Worm (Caenorhabditis elegans): ENCODE data around the gene T09B9.1.

The T09B9.1 gene

ce11 chrX:9756971-9757370 lies at the start of gene T09B9.1:
Gene T09B9.1 (plus strand): TSS chrX:9757271.
- TF ChIP-seq vab-7 (GFP tag; IDR thresholded peaks at IDR 0.05): no peak
- TF ChIP-seq Y105C5A.15 (GFP tag; IDR thresholded peaks at IDR 0.05): no peak
- no peak for TF ChIP-seq R02D3.7 (tag; optimal IDR thresholded peaks at IDR 0.05)
- no peak for TF ChIP-seq hlh-30 (tag; optimal IDR thresholded peaks at IDR 0.05; ENCODE audit: insufficient read depth)
- TF ChIP-seq jun-1 (tag; optimal IDR thresholded peaks at IDR 0.05): no peak
- TF ChIP-seq zip-11 (GFP tag; IDR thresholded peaks at IDR 0.05): no peak
- no peak for TF ChIP-seq tra-1 (GFP tag; IDR thresholded peaks at IDR 0.05)
- TF ChIP-seq mes-2 (tag; optimal IDR thresholded peaks at IDR 0.05; ENCODE audit: poor library complexity, severe bottlenecking): no peak
- no peak for TF ChIP-seq nhr-102 (tag; optimal IDR thresholded peaks at IDR 0.05)

ce11 chrX:9709462-9709861 lies 47.6 kb upstream of the T09B9.1 start, which contains the start of gene F15G9.6:
Gene F15G9.6 (plus strand): TSS chrX:9709762.
- no peak for TF ChIP-seq nhr-42 (GFP tag; IDR thresholded peaks at IDR 0.05)
- no peak for TF ChIP-seq unc-39 (tag; optimal IDR thresholded peaks at IDR 0.05)
- no peak for TF ChIP-seq sdz-12 (GFP tag; optimal IDR thresholded peaks at IDR 0.05)
- no peak for TF ChIP-seq hlh-11 (tag; optimal IDR thresholded peaks at IDR 0.05)
- TF ChIP-seq nhr-48 (tag; optimal IDR thresholded peaks at IDR 0.05): no peak
- no peak for TF ChIP-seq madf-5 (GFP tag; IDR thresholded peaks at IDR 0.05)
- no peak for TF ChIP-seq dmd-9 (GFP tag; IDR thresholded peaks at IDR 0.05)
- no peak for TF ChIP-seq skn-1 (tag; optimal IDR thresholded peaks at IDR 0.05)
- no peak for TF ChIP-seq ama-1 (optimal IDR thresholded peaks at IDR 0.05)
- no peak for TF ChIP-seq lin-15B (tag; optimal IDR thresholded peaks at IDR 0.05)
- TF ChIP-seq nhr-28 (tag; optimal IDR thresholded peaks at IDR 0.05): no peak
- no peak for TF ChIP-seq fkh-10 (GFP tag; optimal IDR thresholded peaks at IDR 0.05)
- TF ChIP-seq hlh-30 (tag; optimal IDR thresholded peaks at IDR 0.05; ENCODE audit: insufficient read depth): no peak
- TF ChIP-seq zip-2 (tag; optimal IDR thresholded peaks at IDR 0.05): no peak
- no peak for TF ChIP-seq lin-13 (GFP tag; optimal IDR thresholded peaks at IDR 0.05)
- no peak for TF ChIP-seq D1046.2 (GFP tag; IDR thresholded peaks at IDR 0.05)
- TF ChIP-seq zfp-2 (tag; optimal IDR thresholded peaks at IDR 0.05): no peak
- no peak for TF ChIP-seq nhr-11 (tag; optimal IDR thresholded peaks at IDR 0.05)
- no peak for TF ChIP-seq F49E8.2 (tag; optimal IDR thresholded peaks at IDR 0.05; ENCODE audit: borderline replicate concordance)

ce11 chrX:9713613-9714012 lies 43.5 kb upstream of the T09B9.1 start, which contains the start of gene F15G9.2:
Gene F15G9.2 (minus strand): TSS chrX:9713713.
- TF ChIP-seq lir-3 (tag; optimal IDR thresholded peaks at IDR 0.05) (no peak), nhr-10 (tag; optimal IDR thresholded peaks at IDR 0.05) (no peak), lin-29 (GFP tag; IDR thresholded peaks at IDR 0.05) (no peak), lin-1 (GFP tag; IDR thresholded peaks at IDR 0.05) (no peak), madf-9 (GFP tag; conservative IDR thresholded peaks at IDR 0.05) (no peak), egl-43 (GFP tag; IDR thresholded peaks at IDR 0.05) (no peak), set-16 (GFP tag; IDR thresholded peaks at IDR 0.05) (no peak), nhr-237 (tag; optimal IDR thresholded peaks at IDR 0.05) (no peak), rbr-2 (tag; optimal IDR thresholded peaks at IDR 0.05) (no peak), D1046.2 (GFP tag; IDR thresholded peaks at IDR 0.05) (no peak), lin-38 (GFP tag; IDR thresholded peaks at IDR 0.05) (no peak), hmg-1.1 (GFP tag; IDR thresholded peaks at IDR 0.05) (no peak), ceh-20 (GFP tag; IDR thresholded peaks at IDR 0.05) (no peak), ceh-44 (GFP tag; IDR thresholded peaks at IDR 0.05) (no peak), nhr-76 (tag; optimal IDR thresholded peaks at IDR 0.05) (no peak)
